Fruit fly (Drosophila melanogaster) whole organism, embryonic: Measurements from ENCODE around the gene Upf2.
A peak's percentile ranks its signal among the peaks of the same experiment; 100 is the strongest.

Experiments used
- Bgb ChIP-seq: fragments of 200-800 bp; sonication (Bioruptor generic); IDR thresholded peaks from 2 replicates; pipeline ENCODE4 v1.3.6; 2022; ENCODE audit warnings: missing biosample characterization, missing genetic modification characterization; ENCODE audit not compliant: partially characterized antibody
- CG11504 ChIP-seq: fragments of 200-800 bp; sonication (Bioruptor generic); optimal IDR thresholded peaks from 3 replicates; lab custom pipeline; 2019; ENCODE audit warnings: missing biosample characterization, mild to moderate bottlenecking, missing genetic modification characterization, moderate library complexity
- CG1233 ChIP-seq: fragments of 200-800 bp; sonication (Bioruptor generic); optimal IDR thresholded peaks from 4 replicates; lab custom pipeline; 2018; ENCODE audit warnings: missing biosample characterization, mild to moderate bottlenecking, missing genetic modification characterization
- CG12659 ChIP-seq: fragments of 200-800 bp; sonication (Bioruptor generic); optimal IDR thresholded peaks from 3 replicates; lab custom pipeline; 2017; ENCODE audit warnings: mild to moderate bottlenecking, missing biosample characterization, missing genetic modification reagents, missing genetic modification characterization
- CG13775 ChIP-seq: fragments of 200-800 bp; sonication (Bioruptor generic); optimal IDR thresholded peaks from 3 replicates; lab custom pipeline; 2017; ENCODE audit warnings: missing biosample characterization, mild to moderate bottlenecking, missing genetic modification characterization
- CG14050 ChIP-seq: fragments of 200-800 bp; sonication (Bioruptor generic); IDR thresholded peaks from 3 replicates; pipeline ENCODE4 v1.3.6; 2022; ENCODE audit warnings: missing biosample characterization, missing genetic modification characterization
- CG14860 ChIP-seq: fragments of 200-800 bp; sonication (Bioruptor generic); IDR thresholded peaks from 3 replicates; pipeline ENCODE4 v1.3.6; 2022; ENCODE audit warnings: missing biosample characterization, missing genetic modification characterization; ENCODE audit not compliant: partially characterized antibody
- CG16815 ChIP-seq: fragments of 200-800 bp; sonication (Bioruptor generic); optimal IDR thresholded peaks from 3 replicates; lab custom pipeline; 2017; ENCODE audit warnings: missing biosample characterization, mild to moderate bottlenecking, missing genetic modification characterization
- CG17328 ChIP-seq: fragments of 200-800 bp; sonication (Bioruptor generic); IDR thresholded peaks from 2 replicates; pipeline ENCODE4 v1.3.6; 2022; ENCODE audit warnings: missing biosample characterization, missing genetic modification characterization
- CG17568 ChIP-seq: fragments of 200-800 bp; sonication (Bioruptor generic); optimal IDR thresholded peaks from 2 replicates; lab custom pipeline; 2018; ENCODE audit warnings: missing biosample characterization, mild to moderate bottlenecking, missing genetic modification characterization, moderate library complexity
- CG17802 ChIP-seq: fragments of 200-800 bp; sonication (Bioruptor generic); optimal IDR thresholded peaks from 2 replicates; lab custom pipeline; 2018; ENCODE audit warnings: missing biosample characterization, mild to moderate bottlenecking, missing genetic modification characterization, moderate library complexity
- CG31224 ChIP-seq: fragments of 200-800 bp; sonication (Bioruptor generic); IDR thresholded peaks from 2 replicates; pipeline ENCODE4 v1.3.6; 2022; ENCODE audit warnings: missing biosample characterization, missing genetic modification characterization
- CG32532 ChIP-seq: fragments of 200-800 bp; sonication (Bioruptor generic); IDR thresholded peaks from 2 replicates; pipeline ENCODE4 v1.3.6; 2022; ENCODE audit warnings: missing biosample characterization, missing genetic modification characterization
- CG33557 ChIP-seq: fragments of 200-800 bp; sonication (Bioruptor generic); optimal IDR thresholded peaks from 2 replicates; lab custom pipeline; 2019; ENCODE audit warnings: missing biosample characterization, mild to moderate bottlenecking, missing genetic modification characterization, moderate library complexity
- CG4617 ChIP-seq: fragments of 200-800 bp; sonication (Bioruptor generic); optimal IDR thresholded peaks from 3 replicates; lab custom pipeline; 2016; ENCODE audit warnings: missing biosample characterization, missing genetic modification characterization, borderline replicate concordance
- CG4730 ChIP-seq: fragments of 200-800 bp; sonication (Bioruptor generic); IDR thresholded peaks from 2 replicates; pipeline ENCODE4 v1.3.6; 2022; ENCODE audit warnings: missing biosample characterization, missing genetic modification characterization
- CG6813 ChIP-seq: fragments of 200-800 bp; sonication (Bioruptor generic); optimal IDR thresholded peaks from 2 replicates; lab custom pipeline; 2017; ENCODE audit warnings: missing biosample characterization, missing genetic modification characterization, mild to moderate bottlenecking, moderate library complexity, missing genetic modification reagents
- CG6854 ChIP-seq: fragments of 200-800 bp; sonication (Bioruptor generic); optimal IDR thresholded peaks from 3 replicates; lab custom pipeline; 2017; ENCODE audit warnings: missing biosample characterization, mild to moderate bottlenecking, missing genetic modification characterization
- CG7963 ChIP-seq: fragments of 200-800 bp; sonication (Bioruptor generic); IDR thresholded peaks from 3 replicates; pipeline ENCODE4 v1.3.6; 2022; ENCODE audit warnings: missing biosample characterization, missing genetic modification characterization; ENCODE audit not compliant: partially characterized antibody
- CG8944 ChIP-seq: fragments of 200-800 bp; sonication (Bioruptor generic); optimal IDR thresholded peaks from 3 replicates; lab custom pipeline; 2016; ENCODE audit warnings: missing biosample characterization, missing genetic modification characterization
- CG9932 ChIP-seq: fragments of 200-800 bp; sonication (Bioruptor generic); IDR thresholded peaks from 2 replicates; pipeline ENCODE4 v1.3.6; 2022; ENCODE audit warnings: missing biosample characterization, missing genetic modification characterization
- E2f2 ChIP-seq: fragments of 200-800 bp; sonication (Bioruptor generic); IDR thresholded peaks from 2 replicates; pipeline ENCODE4 v1.3.6; 2022; ENCODE audit warnings: missing biosample characterization, missing genetic modification characterization
- H2.0 ChIP-seq: fragments of 200-800 bp; sonication (Bioruptor generic); IDR thresholded peaks from 2 replicates; pipeline ENCODE4 v1.3.6; 2022; ENCODE audit warnings: missing biosample characterization, missing genetic modification characterization
- Hr3 ChIP-seq: fragments of 200-800 bp; sonication (Bioruptor generic); optimal IDR thresholded peaks from 3 replicates; lab custom pipeline; 2016; ENCODE audit warnings: missing biosample characterization, missing genetic modification characterization
- Lhr ChIP-seq: fragments of 200-800 bp; sonication (Bioruptor generic); optimal IDR thresholded peaks from 3 replicates; lab custom pipeline; 2017; ENCODE audit warnings: mild to moderate bottlenecking, missing biosample characterization, missing genetic modification reagents, missing genetic modification characterization
- MBD-R2 ChIP-seq: fragments of 200-800 bp; sonication (Bioruptor generic); IDR thresholded peaks from 2 replicates; pipeline ENCODE4 v1.3.6; 2022; ENCODE audit warnings: missing biosample characterization, missing genetic modification characterization
- Mrtf ChIP-seq: fragments of 200-800 bp; sonication (Bioruptor generic); IDR thresholded peaks from 3 replicates; pipeline ENCODE4 v1.3.6; 2022; ENCODE audit warnings: missing biosample characterization, missing genetic modification characterization
- NC2α ChIP-seq: fragments of 200-800 bp; sonication (Bioruptor generic); optimal IDR thresholded peaks from 2 replicates; lab custom pipeline; 2016; ENCODE audit warnings: missing biosample characterization, missing genetic modification characterization
- YL-1 ChIP-seq: fragments of 200-800 bp; sonication (Bioruptor generic); optimal IDR thresholded peaks from 3 replicates; lab custom pipeline; 2017; ENCODE audit warnings: missing biosample characterization, mild to moderate bottlenecking, missing genetic modification characterization
- amos ChIP-seq: fragments of 200-800 bp; sonication (Bioruptor generic); IDR thresholded peaks from 2 replicates; pipeline ENCODE4 v1.3.6; 2022; ENCODE audit warnings: missing biosample characterization, missing genetic modification characterization; ENCODE audit not compliant: partially characterized antibody
- az2 ChIP-seq: fragments of 200-800 bp; sonication (Bioruptor generic); optimal IDR thresholded peaks from 3 replicates; lab custom pipeline; 2016; ENCODE audit warnings: missing biosample characterization, missing genetic modification characterization
- cas ChIP-seq: fragments of 200-800 bp; sonication (Bioruptor generic); IDR thresholded peaks from 2 replicates; pipeline ENCODE4 v1.3.6; 2022; ENCODE audit warnings: missing biosample characterization, missing genetic modification characterization
- eyg ChIP-seq: fragments of 200-800 bp; sonication (Bioruptor generic); optimal IDR thresholded peaks from 3 replicates; lab custom pipeline; 2016; ENCODE audit warnings: missing biosample characterization, missing genetic modification characterization
- gsb ChIP-seq: fragments of 200-800 bp; sonication (Bioruptor generic); IDR thresholded peaks from 2 replicates; pipeline ENCODE4 v1.3.6; 2022; ENCODE audit warnings: missing biosample characterization, missing genetic modification characterization
- gsb-n ChIP-seq: fragments of 200-800 bp; sonication (Bioruptor generic); optimal IDR thresholded peaks from 3 replicates; lab custom pipeline; 2018; ENCODE audit warnings: missing biosample characterization, mild to moderate bottlenecking, missing genetic modification characterization
- nmo ChIP-seq: fragments of 200-800 bp; sonication (Bioruptor generic); optimal IDR thresholded peaks from 2 replicates; lab custom pipeline; 2018; ENCODE audit warnings: missing biosample characterization, mild to moderate bottlenecking, missing genetic modification characterization, moderate library complexity
- oc ChIP-seq: fragments of 200-800 bp; sonication (Bioruptor generic); optimal IDR thresholded peaks from 2 replicates; lab custom pipeline; 2018; ENCODE audit warnings: missing biosample characterization, mild to moderate bottlenecking, missing genetic modification characterization, moderate library complexity
- otp ChIP-seq: fragments of 200-800 bp; sonication (Bioruptor generic); IDR thresholded peaks from 3 replicates; pipeline ENCODE4, ENCODE4 v1.3.6; 2022; ENCODE audit warnings: missing biosample characterization, missing genetic modification characterization
- peb ChIP-seq: fragments of 200-800 bp; sonication (Bioruptor generic); IDR thresholded peaks from 2 replicates; pipeline ENCODE4 v1.3.6; 2022; ENCODE audit warnings: missing biosample characterization, missing genetic modification characterization
- phol ChIP-seq: fragments of 200-800 bp; sonication (Bioruptor generic); optimal IDR thresholded peaks from 3 replicates; lab custom pipeline; 2018; ENCODE audit warnings: missing biosample characterization, mild to moderate bottlenecking, missing genetic modification characterization, moderate library complexity
- ranshi ChIP-seq: fragments of 200-800 bp; sonication (Bioruptor generic); IDR thresholded peaks from 2 replicates; pipeline ENCODE4 v1.3.6; 2022; ENCODE audit warnings: missing biosample characterization, missing genetic modification characterization
- sc ChIP-seq, 3 experiments: fragments of >200 bp in 2 of 3; fragments of 200-800 bp in 1 of 3; sonication (Bioruptor generic) in 1 of 3; optimal IDR thresholded peaks; 2 replicates in 2 of 3; 3 replicates in 1 of 3; lab custom pipeline; 2017; ENCODE audit warnings: mild to moderate bottlenecking in 1 of 3, missing biosample characterization in 1 of 3, missing genetic modification characterization in 1 of 3, missing genetic modification reagents in 1 of 3
- slou ChIP-seq: fragments of 200-800 bp; sonication (Bioruptor generic); optimal IDR thresholded peaks from 3 replicates; lab custom pipeline; 2016; ENCODE audit warnings: missing biosample characterization, missing genetic modification characterization
- sob ChIP-seq: fragments of 200-800 bp; sonication (Bioruptor generic); IDR thresholded peaks from 2 replicates; pipeline ENCODE4 v1.3.6; 2022; ENCODE audit warnings: missing biosample characterization, missing genetic modification characterization
- tgo ChIP-seq: fragments of 200-800 bp; sonication (Bioruptor generic); IDR thresholded peaks from 3 replicates; pipeline ENCODE4 v1.3.6; 2022; ENCODE audit warnings: missing biosample characterization, missing genetic modification characterization
- ttk ChIP-seq: fragments of 200-800 bp; sonication (Bioruptor generic); IDR thresholded peaks from 2 replicates; pipeline ENCODE4 v2.1.2; 2022; ENCODE audit warnings: missing biosample characterization, missing genetic modification characterization
- tup ChIP-seq: fragments of 200-800 bp; sonication (Bioruptor generic); optimal IDR thresholded peaks from 2 replicates; lab custom pipeline; 2016; ENCODE audit warnings: missing biosample characterization, mild to moderate bottlenecking, missing genetic modification characterization, moderate library complexity
- tx ChIP-seq: fragments of 200-800 bp; sonication (Bioruptor generic); optimal IDR thresholded peaks from 2 replicates; lab custom pipeline; 2016; ENCODE audit warnings: missing biosample characterization, missing genetic modification characterization
- wor ChIP-seq: fragments of 200-800 bp; sonication (Bioruptor generic); IDR thresholded peaks from 2 replicates; pipeline ENCODE4 v1.3.6; 2022; ENCODE audit warnings: missing biosample characterization, missing genetic modification characterization

Upf2 gene

DNA sequence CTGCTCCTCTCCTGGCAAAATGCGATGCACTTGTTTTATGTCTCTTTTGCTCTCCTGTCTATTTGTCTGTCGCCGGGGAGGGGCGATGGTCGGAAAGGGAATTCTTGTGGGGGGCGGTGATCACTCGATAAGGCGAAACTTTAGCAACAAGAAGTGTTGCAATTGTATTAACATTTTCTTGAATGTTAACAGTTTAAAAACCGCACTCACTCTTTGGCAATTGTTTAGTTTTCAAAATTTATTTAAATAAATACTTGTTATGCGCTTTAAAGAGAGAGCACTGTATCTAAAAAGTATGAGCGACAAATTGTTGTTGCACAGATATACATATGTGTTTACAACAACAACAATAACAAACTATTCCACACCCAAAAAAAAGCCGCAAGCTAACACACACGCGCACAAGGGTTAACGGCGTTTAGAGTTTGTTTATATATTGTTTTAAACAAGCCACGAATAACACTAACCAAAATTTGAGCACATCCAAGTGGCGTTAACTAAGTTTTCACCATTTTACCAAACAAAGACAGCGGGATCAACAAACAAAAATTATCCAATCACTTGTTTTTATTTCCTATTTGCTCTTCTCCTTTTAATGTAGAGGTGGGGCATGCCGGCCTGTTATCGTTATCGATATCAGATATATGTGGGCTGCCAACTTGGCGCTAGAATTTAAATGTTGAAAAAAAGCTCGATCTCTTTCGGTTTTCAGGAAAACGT is 26.4 kb upstream of the Upf2 start, which contains the start of gene CG2258 (continued):
- TF ChIP-seq wor (GFP tag; lab: Robert Waterston, UW): peak; percentile 81
- peak; percentile 74 for TF ChIP-seq CG14050 (GFP tag; lab: Robert Waterston, UW)
- TF ChIP-seq oc (tag; lab: Kevin White, UChicago): peak; percentile 92
- TF ChIP-seq sob (GFP tag; lab: Robert Waterston, UW): peak; percentile 86
- TF ChIP-seq CG16815: peak; percentile 67
- peak; percentile 79 for TF ChIP-seq CG9932 (GFP tag; lab: Robert Waterston, UW)
- TF ChIP-seq tup (GFP tag; lab: Kevin White, UChicago): peak; percentile 58
- peak; percentile 89 for TF ChIP-seq ranshi (GFP tag; lab: Robert Waterston, UW)
- TF ChIP-seq cas (GFP tag; lab: Robert Waterston, UW): peak; percentile 72
- TF ChIP-seq CG32532 (GFP tag; lab: Robert Waterston, UW): peak; percentile 84
- TF ChIP-seq MBD-R2 (GFP tag; lab: Robert Waterston, UW): peak; percentile 68; the same call in 1 of the 2 replicates
- TF ChIP-seq slou (GFP tag; lab: Kevin White, UChicago): peak; percentile 52
- peak; percentile 74 for TF ChIP-seq gsb
- TF ChIP-seq amos (GFP tag; lab: Robert Waterston, UW): no peak; the same call in 1 of the 2 replicates
- TF ChIP-seq CG8944 (GFP tag; lab: Kevin White, UChicago): peak; percentile 71
- TF ChIP-seq CG1233 (GFP tag; lab: Kevin White, UChicago): peak; percentile 82
- TF ChIP-seq az2 (GFP tag; lab: Kevin White, UChicago): peak; percentile 85
- TF ChIP-seq Hr3 (GFP tag; lab: Kevin White, UChicago): peak; percentile 75
- no peak for TF ChIP-seq CG7963 (GFP tag; lab: Robert Waterston, UW)
- TF ChIP-seq gsb-n (tag; lab: Kevin White, UChicago): peak; percentile 76
- peak; percentile 78 for TF ChIP-seq H2.0 (GFP tag; lab: Robert Waterston, UW)
- TF ChIP-seq CG6813 (GFP tag; lab: Kevin White, UChicago): peak; percentile 83
- TF ChIP-seq CG11504 (tag; lab: Kevin White, UChicago): peak; percentile 77
- peak; percentile 70 for TF ChIP-seq CG17568
- TF ChIP-seq CG6854 (GFP tag; lab: Kevin White, UChicago): peak; percentile 64
- no peak for TF ChIP-seq sc (optimal IDR thresholded peaks at IDR 0.05; lab: Kevin White, UChicago)
- peak; percentile 71 for TF ChIP-seq sc (GFP tag; optimal IDR thresholded peaks at IDR 0.05; lab: Kevin White, UChicago)
- TF ChIP-seq tgo (GFP tag; lab: Robert Waterston, UW): peak; percentile 81
- TF ChIP-seq ttk (GFP tag; lab: Robert Waterston, UW): peak; percentile 77
- peak; percentile 73 for TF ChIP-seq CG31224
- TF ChIP-seq CG14860: no peak
- TF ChIP-seq peb (GFP tag; lab: Robert Waterston, UW): peak; percentile 61
- TF ChIP-seq CG17328 (GFP tag; lab: Robert Waterston, UW): peak; percentile 86
- TF ChIP-seq NC2α (GFP tag; lab: Kevin White, UChicago): peak; percentile 58
- peak; percentile 85 for TF ChIP-seq phol
- peak; percentile 33 for TF ChIP-seq CG4617 (GFP tag; lab: Kevin White, UChicago)
- peak; percentile 89 for TF ChIP-seq nmo
- TF ChIP-seq CG4730 (GFP tag; lab: Robert Waterston, UW): peak; percentile 74
- TF ChIP-seq otp (GFP tag; lab: Robert Waterston, UW): peak; percentile 87
- peak; percentile 71 for TF ChIP-seq eyg (GFP tag; lab: Kevin White, UChicago)
- TF ChIP-seq Lhr (GFP tag; lab: Kevin White, UChicago): peak; percentile 49
- peak; percentile 80 for TF ChIP-seq Mrtf (GFP tag; lab: Robert Waterston, UW)
- peak; percentile 27 for TF ChIP-seq YL-1 (GFP tag; lab: Kevin White, UChicago)
- peak; percentile 67 for TF ChIP-seq CG17802 (tag; lab: Kevin White, UChicago)
- TF ChIP-seq tx (GFP tag; lab: Kevin White, UChicago): peak; percentile 62
- peak; percentile 85 for TF ChIP-seq E2f2 (GFP tag; lab: Robert Waterston, UW)
- TF ChIP-seq CG12659 (GFP tag; lab: Kevin White, UChicago): peak; percentile 85
- TF ChIP-seq Bgb: no peak; the same call in 1 of the 2 replicates
- TF ChIP-seq CG13775 (GFP tag; lab: Kevin White, UChicago): peak; percentile 53
- TF ChIP-seq CG33557 (GFP tag; lab: Kevin White, UChicago): peak; percentile 46
